Fruit fly (Drosophila melanogaster): ENCODE results near the gene CG7330.

Gene CG7330

DNA sequence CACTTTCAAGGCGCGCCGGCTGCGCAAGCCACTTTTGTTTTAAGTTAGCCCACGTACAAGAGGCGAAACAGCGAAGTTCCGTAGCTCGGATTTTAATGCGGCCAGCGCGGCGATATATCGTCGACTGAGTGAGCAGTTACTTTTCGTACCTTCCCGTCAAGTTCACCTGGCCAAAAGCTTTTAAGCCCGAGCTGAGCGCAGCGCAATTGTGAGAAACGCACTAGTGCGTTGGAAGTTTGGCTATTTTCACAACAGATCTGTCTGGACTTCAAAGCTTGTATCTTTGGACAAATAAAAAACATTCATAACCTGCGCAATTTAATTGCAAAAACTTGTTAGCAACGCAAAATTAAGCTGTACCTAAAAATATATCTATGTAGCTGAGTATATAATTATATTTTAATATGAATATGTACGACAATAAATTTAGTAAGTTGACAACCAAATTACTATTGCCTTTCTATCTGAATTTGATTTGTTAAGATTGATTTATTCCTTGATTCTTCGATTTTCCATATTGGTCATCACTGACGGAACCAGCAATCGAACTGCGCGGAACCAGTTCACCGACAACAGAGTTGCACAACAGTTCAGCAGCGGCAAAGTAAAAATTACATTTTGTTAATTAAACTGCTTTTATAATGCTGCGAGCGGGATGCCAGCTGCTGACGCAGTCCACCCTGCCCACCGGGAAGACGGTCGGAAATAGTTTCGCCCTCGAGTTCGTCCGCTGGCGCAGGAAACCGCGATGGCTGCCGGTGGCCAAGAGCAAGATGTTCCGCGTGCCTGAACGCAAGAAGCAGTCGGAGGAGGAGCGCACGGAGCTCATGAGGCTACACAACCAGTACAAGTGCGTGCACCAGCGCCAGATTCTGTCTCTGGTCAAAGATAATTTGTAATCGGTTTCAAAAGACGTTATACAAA lies 42.4 kb upstream of the CG7330 start, which contains the start of the genes CG13698 and mRpS26 (continued):
- TF ChIP-seq CG2120 (GFP tag; optimal IDR thresholded peaks at IDR 0.05), result peak; percentile 77
- peak; percentile 2 to 99 for TF ChIP-seq Pdp1 (GFP tag; optimal IDR thresholded peaks at IDR 0.05)
- peak; percentile 58 for TF ChIP-seq Blimp-1 (GFP tag; optimal IDR thresholded peaks at IDR 0.05)
- peak; percentile 72 for TF ChIP-seq Sox100B (GFP tag; optimal IDR thresholded peaks at IDR 0.05)
- peak; percentile 91 for TF ChIP-seq CG18011 (GFP tag; optimal IDR thresholded peaks at IDR 0.05)
- TF ChIP-seq row (GFP tag; IDR thresholded peaks at IDR 0.05), result peak; percentile 89
- peak; percentile 64 for TF ChIP-seq CG9437 (GFP tag; optimal IDR thresholded peaks at IDR 0.05)
- TF ChIP-seq CG11085 (GFP tag; IDR thresholded peaks at IDR 0.05), result peak; percentile 51; the same call in 1 of the 2 replicates
- peak; percentile 50; the same call in 2 of the 3 replicates for TF ChIP-seq CG14050 (GFP tag; IDR thresholded peaks at IDR 0.05)
- TF ChIP-seq caup (GFP tag; optimal IDR thresholded peaks at IDR 0.05; ENCODE audit: severe bottlenecking), result peak; percentile 64
- no peak for TF ChIP-seq Atf-2 (GFP tag; optimal IDR thresholded peaks at IDR 0.05)
- TF ChIP-seq ase (GFP tag; IDR thresholded peaks at IDR 0.05), result 0 out of 3 replicates have a peak, but pooled peaks have one; percentile 19
- peak; percentile 37 for TF ChIP-seq CG14441 (GFP tag; IDR thresholded peaks at IDR 0.05)
- peak; percentile 19 for TF ChIP-seq Bdp1 (GFP tag; optimal IDR thresholded peaks at IDR 0.05)
- TF ChIP-seq ssp (GFP tag; IDR thresholded peaks at IDR 0.05), result peak; percentile 51
- TF ChIP-seq so (GFP tag; IDR thresholded peaks at IDR 0.05), result no peak
- peak; percentile 74 for TF ChIP-seq dmrt99B (tag; optimal IDR thresholded peaks at IDR 0.05)
- peak; percentile 70 for TF ChIP-seq CG4328 (GFP tag; optimal IDR thresholded peaks at IDR 0.05)
- TF ChIP-seq lbe (GFP tag; optimal IDR thresholded peaks at IDR 0.05), result peak; percentile 33
- peak; percentile 30 for TF ChIP-seq CG1603 (tag; optimal IDR thresholded peaks at IDR 0.05)
- no peak for TF ChIP-seq gce (GFP tag; IDR thresholded peaks at IDR 0.05)
- TF ChIP-seq CG14965 (GFP tag; optimal IDR thresholded peaks at IDR 0.05; ENCODE audit: borderline replicate concordance), result no peak
- peak; percentile 67 for TF ChIP-seq CG34376 (GFP tag; optimal IDR thresholded peaks at IDR 0.05)
- no peak for TF ChIP-seq Atf3 (GFP tag; optimal IDR thresholded peaks at IDR 0.05)
- TF ChIP-seq sug (tag; optimal IDR thresholded peaks at IDR 0.05), result peak; percentile 83
- peak; percentile 65 for TF ChIP-seq Fer2 (tag; optimal IDR thresholded peaks at IDR 0.05)
- TF ChIP-seq CG14710 (tag; optimal IDR thresholded peaks at IDR 0.05), result peak; percentile 72
- peak; percentile 7 for TF ChIP-seq Dp (GFP tag; optimal IDR thresholded peaks at IDR 0.05)
- peak; percentile 54 for TF ChIP-seq HLH4C (GFP tag; IDR thresholded peaks at IDR 0.05; ENCODE audit: partially characterized antibody)
- peak; percentile 59 for TF ChIP-seq tio (GFP tag; optimal IDR thresholded peaks at IDR 0.05)
- no peak for TF ChIP-seq Ada2b (GFP tag; IDR thresholded peaks at IDR 0.05)
- peak; percentile 60 for TF ChIP-seq CG12299 (tag; optimal IDR thresholded peaks at IDR 0.05)
- TF ChIP-seq gem (tag; optimal IDR thresholded peaks at IDR 0.05), result peak; percentile 84
- TF ChIP-seq zen2 (GFP tag; IDR thresholded peaks at IDR 0.05; ENCODE audit: partially characterized antibody), result peak; percentile 30; the same call in 1 of the 3 replicates
- peak; percentile 86 for TF ChIP-seq CoRest (tag; optimal IDR thresholded peaks at IDR 0.05)
- no peak for TF ChIP-seq lov (optimal IDR thresholded peaks at IDR 0.05)
- TF ChIP-seq lov (GFP tag; IDR thresholded peaks at IDR 0.05), result peak; percentile 49; the same call in 1 of the 3 replicates
- peak; percentile 65 for TF ChIP-seq odd (GFP tag; optimal IDR thresholded peaks at IDR 0.05)
- peak; percentile 90 for TF ChIP-seq Jarid2 (GFP tag; optimal IDR thresholded peaks at IDR 0.05)
- peak; percentile 14 for TF ChIP-seq CG18476 (GFP tag; optimal IDR thresholded peaks at IDR 0.05)
- TF ChIP-seq CG3995 (GFP tag; optimal IDR thresholded peaks at IDR 0.05), result peak; percentile 60
- TF ChIP-seq Doc3 (GFP tag; IDR thresholded peaks at IDR 0.05; ENCODE audit: partially characterized antibody), result no peak; the same call in 2 of the 3 replicates
- TF ChIP-seq cas (GFP tag; IDR thresholded peaks at IDR 0.05), result 0 out of 2 replicates have a peak, but pooled peaks have one; percentile 25
- TF ChIP-seq NfI (GFP tag; optimal IDR thresholded peaks at IDR 0.05), result peak; percentile 72
- peak; percentile 29 for TF ChIP-seq kni (GFP tag; optimal IDR thresholded peaks at IDR 0.05)
- TF ChIP-seq CG17568 (GFP tag; optimal IDR thresholded peaks at IDR 0.05), result peak; percentile 23
- no peak for TF ChIP-seq sens-2 (GFP tag; IDR thresholded peaks at IDR 0.05)

Measured in whole organism, embryonic.